Fruit fly (Drosophila melanogaster): ENCODE results near the gene Tk.

Gene Tk

dm6 chr3R:12010202-12010824, 5.0 kb upstream of the Tk start, which contains the start of the genes KLHL18 and GCC185 (continued):
- TF ChIP-seq CG17802 (tag; optimal IDR thresholded peaks at IDR 0.05) = peak; percentile 27
- TF ChIP-seq ab (GFP tag; optimal IDR thresholded peaks at IDR 0.05) = no peak
- TF ChIP-seq CG17359 (tag; optimal IDR thresholded peaks at IDR 0.05) = peak; percentile 41
- TF ChIP-seq Mad (GFP tag; optimal IDR thresholded peaks at IDR 0.05) = peak; percentile 65
- peak; percentile 84 for TF ChIP-seq Med (GFP tag)
- no peak for TF ChIP-seq sqz (GFP tag; optimal IDR thresholded peaks at IDR 0.05)
- no peak for TF ChIP-seq hth (optimal IDR thresholded peaks at IDR 0.05)
- peak; percentile 89 for TF ChIP-seq Scr (GFP tag; IDR thresholded peaks at IDR 0.05; ENCODE audit: partially characterized antibody)
- TF ChIP-seq Ptx1 (GFP tag; IDR thresholded peaks at IDR 0.05) = peak; percentile 80
- no peak for TF ChIP-seq salm (tag; optimal IDR thresholded peaks at IDR 0.05)
- TF ChIP-seq chn (GFP tag; optimal IDR thresholded peaks at IDR 0.05) = peak; percentile 58
- TF ChIP-seq sob (GFP tag; IDR thresholded peaks at IDR 0.05) = peak; percentile 81
- peak; percentile 36 for TF ChIP-seq Atf3 (GFP tag; optimal IDR thresholded peaks at IDR 0.05)

dm6 chr3R:12006417-12006816, 1.1 kb upstream of the Tk start:
- TF ChIP-seq CG12769 (tag; optimal IDR thresholded peaks at IDR 0.05) (no peak), bowl (GFP tag; IDR thresholded peaks at IDR 0.05) (0 out of 2 replicates have a peak, but pooled peaks have one; percentile 12), crol (GFP tag; IDR thresholded peaks at IDR 0.05) (peak; percentile 45), CG2199 (GFP tag; IDR thresholded peaks at IDR 0.05) (0 out of 3 replicates have a peak, but pooled peaks have one; percentile 56), gcm (GFP tag; optimal IDR thresholded peaks at IDR 0.05) (peak; percentile 87), CG11456 (GFP tag; IDR thresholded peaks at IDR 0.05) (0 out of 3 replicates have a peak, but pooled peaks have one; percentile 25)

- TF ChIP-seq Hr39 (optimal IDR thresholded peaks at IDR 0.05) (no peak), zen (tag; optimal IDR thresholded peaks at IDR 0.05) (peak; percentile 5), CG2199 (GFP tag; IDR thresholded peaks at IDR 0.05) (peak; percentile 80; the same call in 2 of the 3 replicates), Deaf1 (tag; optimal IDR thresholded peaks at IDR 0.05) (peak; percentile 32), CG11504 (tag; optimal IDR thresholded peaks at IDR 0.05) (peak; percentile 99), TFAM (GFP tag; optimal IDR thresholded peaks at IDR 0.05) (no peak), sr (GFP tag; IDR thresholded peaks at IDR 0.05) (no peak), Dref (GFP tag; IDR thresholded peaks at IDR 0.05) (no peak), Stat92E (GFP tag; optimal IDR thresholded peaks at IDR 0.05) (no peak), Aef1 (GFP tag; IDR thresholded peaks at IDR 0.05) (no peak), pzg (GFP tag; optimal IDR thresholded peaks at IDR 0.05) (no peak)
These were observed 6.2 kb downstream of the Tk start, which contains the start of gene Ect3 for dm6 chr3R:11999074-11999473. Ect3 (plus strand) TSS chr3R:11999278.

- TF ChIP-seq tll (GFP tag; optimal IDR thresholded peaks at IDR 0.05) (peak in 1 of 2 experiments; percentile 68), toy (GFP tag; IDR thresholded peaks at IDR 0.05) (no peak), CG7786 (GFP tag; optimal IDR thresholded peaks at IDR 0.05) (no peak), Fer3 (tag; optimal IDR thresholded peaks at IDR 0.05) (no peak), zen (tag; optimal IDR thresholded peaks at IDR 0.05) (peak; percentile 74), D (optimal IDR thresholded peaks at IDR 0.05) (peak; percentile 8), D (GFP tag; optimal IDR thresholded peaks at IDR 0.05) (no peak), Med (GFP tag) (peak; percentile 56)
These were observed 7.1 kb downstream of the Tk start for dm6 chr3R:11998130-11998529.
